Worm (Caenorhabditis elegans) whole organism, young adult: Measurements from ENCODE around the gene dcaf-13.

Experiments
- B0035.1 ChIP-seq: sonication (generic microtip); optimal IDR thresholded peaks from 2 replicates; lab custom pipeline; 2016; ENCODE audit warnings: missing genetic modification characterization, mild to moderate bottlenecking, missing compliant biosample characterization, missing genotype, missing genetic modification reagents
- B0336.3 ChIP-seq: fragments of 200-800 bp; sonication (Bioruptor generic); IDR thresholded peaks from 2 replicates; pipeline ENCODE4 v1.3.6; 2022; ENCODE audit warnings: missing genetic modification characterization, missing compliant biosample characterization
- C17E4.6 ChIP-seq: fragments of 200-800 bp; sonication (Bioruptor generic); IDR thresholded peaks from 2 replicates; pipeline ENCODE4 v1.3.6; 2022; ENCODE audit warnings: missing genetic modification reagents, missing genetic modification characterization, missing compliant biosample characterization
- D2030.7 ChIP-seq: fragments of 200-800 bp; sonication (Bioruptor generic); IDR thresholded peaks from 2 replicates; pipeline ENCODE4 v1.3.6; 2022; ENCODE audit warnings: missing genetic modification reagents, missing genetic modification characterization, missing compliant biosample characterization
- F23B12.7 ChIP-seq: sonication (generic microtip); optimal IDR thresholded peaks from 2 replicates; lab custom pipeline; 2017; ENCODE audit warnings: missing genetic modification characterization, mild to moderate bottlenecking, missing compliant biosample characterization, antibody characterized with exemption, moderate library complexity; ENCODE audit not compliant: insufficient read depth
- F33H1.4 ChIP-seq: fragments of 200-800 bp; sonication (Bioruptor generic); IDR thresholded peaks from 2 replicates; pipeline ENCODE4 v1.3.6; 2022; ENCODE audit warnings: missing genetic modification reagents, missing genetic modification characterization, missing compliant biosample characterization
- F39B2.1 ChIP-seq: fragments of 200-800 bp; sonication (Bioruptor generic); IDR thresholded peaks from 2 replicates; pipeline ENCODE4 v1.3.6; 2022; ENCODE audit warnings: missing genetic modification reagents, missing genetic modification characterization, missing compliant biosample characterization
- F49E8.2 ChIP-seq: sonication (generic microtip); optimal IDR thresholded peaks from 3 replicates; lab custom pipeline; 2017; ENCODE audit warnings: missing genetic modification characterization, mild to moderate bottlenecking, missing compliant biosample characterization, antibody characterized with exemption, moderate library complexity; ENCODE audit not compliant: insufficient read depth
- Y56A3A.18 ChIP-seq: fragments of 200-800 bp; sonication (Bioruptor generic); IDR thresholded peaks from 2 replicates; pipeline ENCODE4 v1.3.6; 2022; ENCODE audit warnings: missing genetic modification reagents, missing genetic modification characterization, missing compliant biosample characterization
- Y95B8A.8 ChIP-seq: fragments of 200-800 bp; sonication (Bioruptor generic); IDR thresholded peaks from 2 replicates; pipeline ENCODE4 v1.3.6; 2022; ENCODE audit warnings: missing genetic modification reagents, missing genetic modification characterization, missing compliant biosample characterization
- athp-1 ChIP-seq: sonication (generic microtip); optimal IDR thresholded peaks from 2 replicates; lab custom pipeline; 2017; ENCODE audit warnings: mild to moderate bottlenecking, missing genetic modification characterization, missing compliant biosample characterization
- attf-3 ChIP-seq: fragments of 200-800 bp; sonication (Bioruptor generic); conservative IDR thresholded peaks from 2 replicates; pipeline ENCODE4 v1.3.6; 2022; ENCODE audit warnings: missing genetic modification reagents, missing genetic modification characterization, missing compliant biosample characterization
- attf-6 ChIP-seq: fragments of 200-800 bp; sonication (Bioruptor generic); IDR thresholded peaks from 2 replicates; pipeline ENCODE4 v1.3.6; 2022; ENCODE audit warnings: missing genetic modification reagents, missing genetic modification characterization, missing compliant biosample characterization
- ceh-91 ChIP-seq: fragments of 200-800 bp; sonication (Bioruptor generic); IDR thresholded peaks from 2 replicates; pipeline ENCODE4 v1.3.6; 2022; ENCODE audit warnings: missing genetic modification reagents, missing genetic modification characterization, missing compliant biosample characterization
- dox-1 ChIP-seq: fragments of 200-800 bp; sonication (Bioruptor generic); IDR thresholded peaks from 2 replicates; pipeline ENCODE4 v1.3.6; 2022; ENCODE audit warnings: missing genetic modification reagents, missing genetic modification characterization, missing compliant biosample characterization
- dpl-1 ChIP-seq: fragments of 150-350 bp; optimal IDR thresholded peaks from 2 replicates; lab custom pipeline; 2014; ENCODE audit warnings: missing biosample characterization, missing genetic modification reagents, missing genetic modification characterization
- efl-1 ChIP-seq: fragments of 150-350 bp; optimal IDR thresholded peaks from 2 replicates; lab custom pipeline; 2014; ENCODE audit warnings: missing biosample characterization, missing genetic modification reagents, missing genetic modification characterization
- him-1 ChIP-seq: sonication (generic microtip); optimal IDR thresholded peaks from 2 replicates; lab custom pipeline; 2016; ENCODE audit warnings: missing genotype, missing genetic modification reagents, missing genetic modification characterization, missing compliant biosample characterization
- hmg-1.2 ChIP-seq: fragments of 200-800 bp; sonication (Bioruptor generic); IDR thresholded peaks from 2 replicates; pipeline ENCODE4 v1.3.6; 2022; ENCODE audit warnings: missing genetic modification reagents, missing genetic modification characterization, missing compliant biosample characterization
- hsf-1 ChIP-seq: fragments of 200-800 bp; sonication (Bioruptor generic); IDR thresholded peaks from 2 replicates; pipeline ENCODE4 v1.3.6; 2022; ENCODE audit warnings: missing genetic modification reagents, missing genetic modification characterization, missing compliant biosample characterization
- lag-1 ChIP-seq: fragments of 200-800 bp; sonication (Bioruptor generic); IDR thresholded peaks from 2 replicates; pipeline ENCODE4 v1.3.6; 2022; ENCODE audit warnings: missing genetic modification reagents, missing genetic modification characterization, missing compliant biosample characterization
- lin-35 ChIP-seq, 3 experiments: fragments of 150-350 bp in 2 of 3; sonication (generic microtip) in 1 of 3; optimal IDR thresholded peaks; 2 replicates each; lab custom pipeline; 2014 to 2018; ENCODE audit warnings: missing biosample characterization in 3 of 3, missing genetic modification characterization in 3 of 3, missing genetic modification reagents in 3 of 3
- lin-54 ChIP-seq: fragments of 200-800 bp; sonication (Bioruptor generic); optimal IDR thresholded peaks from 2 replicates; lab custom pipeline; 2018; ENCODE audit warnings: mild to moderate bottlenecking, missing genetic modification characterization, missing compliant biosample characterization
- lsl-1 ChIP-seq: fragments of 200-800 bp; sonication (Bioruptor generic); optimal IDR thresholded peaks from 2 replicates; lab custom pipeline; 2018; ENCODE audit warnings: mild to moderate bottlenecking, missing genetic modification characterization, moderate library complexity, missing compliant biosample characterization
- madf-6 ChIP-seq: fragments of 200-800 bp; sonication (Bioruptor generic); IDR thresholded peaks from 2 replicates; pipeline ENCODE4 v1.3.6; 2022; ENCODE audit warnings: missing genetic modification reagents, missing genetic modification characterization, missing compliant biosample characterization
- madf-8 ChIP-seq: fragments of 200-800 bp; sonication (Bioruptor generic); conservative IDR thresholded peaks from 2 replicates; pipeline ENCODE4 v1.3.6; 2022; ENCODE audit warnings: missing genetic modification reagents, missing genetic modification characterization, missing compliant biosample characterization
- nfyb-1 ChIP-seq: fragments of 200-800 bp; sonication (Bioruptor generic); IDR thresholded peaks from 2 replicates; pipeline ENCODE4 v1.3.6; 2022; ENCODE audit warnings: missing genetic modification reagents, missing genetic modification characterization, missing compliant biosample characterization
- nhr-120 ChIP-seq: fragments of 200-800 bp; sonication (Bioruptor generic); IDR thresholded peaks from 2 replicates; pipeline ENCODE4 v1.3.6; 2022; ENCODE audit warnings: missing genetic modification characterization, missing compliant biosample characterization
- pha-4 ChIP-seq: fragments of 150-350 bp; sonication (generic microtip); optimal IDR thresholded peaks from 2 replicates; lab custom pipeline; 2014; ENCODE audit warnings: missing biosample characterization, missing genetic modification reagents, missing genetic modification characterization
- rcor-1 ChIP-seq: fragments of 200-800 bp; sonication (Bioruptor generic); IDR thresholded peaks from 2 replicates; pipeline ENCODE4 v1.3.6; 2022; ENCODE audit warnings: missing genetic modification reagents, missing genetic modification characterization, missing compliant biosample characterization
- snpc-3.4 ChIP-seq: sonication (generic microtip); optimal IDR thresholded peaks from 2 replicates; lab custom pipeline; 2017; ENCODE audit warnings: missing genetic modification characterization, mild to moderate bottlenecking, missing compliant biosample characterization, antibody characterized with exemption, moderate library complexity, missing genotype, missing genetic modification reagents
- snpc-4 ChIP-seq, 5 experiments: fragments of 150-350 bp in 1 of 5; sonication (generic microtip) in 4 of 5; optimal IDR thresholded peaks; 2 replicates each; lab custom pipeline; 2014 to 2018; ENCODE audit warnings: missing genetic modification characterization in 5 of 5, missing biosample characterization in 3 of 5, antibody characterized with exemption in 2 of 5, mild to moderate bottlenecking in 2 of 5, missing compliant biosample characterization in 2 of 5, missing genotype in 2 of 5, moderate library complexity in 2 of 5, missing genetic modification reagents in 1 of 5
- tbp1 ChIP-seq: fragments of 200-800 bp; sonication (Bioruptor generic); optimal IDR thresholded peaks from 2 replicates; lab custom pipeline; 2018; ENCODE audit warnings: mild to moderate bottlenecking, missing genetic modification characterization, missing compliant biosample characterization
- tlf-1 ChIP-seq: fragments of 200-800 bp; sonication (Bioruptor generic); optimal IDR thresholded peaks from 2 replicates; lab custom pipeline; 2018; ENCODE audit warnings: mild to moderate bottlenecking, missing genetic modification characterization, missing compliant biosample characterization
- unc-130 ChIP-seq: sonication (generic microtip); optimal IDR thresholded peaks from 2 replicates; lab custom pipeline; 2016; ENCODE audit warnings: missing genetic modification reagents, missing genetic modification characterization, missing compliant biosample characterization
- xnd-1 ChIP-seq: sonication (generic microtip); optimal IDR thresholded peaks from 2 replicates; lab custom pipeline; 2016; ENCODE audit warnings: missing genotype, missing genetic modification reagents, missing genetic modification characterization, missing compliant biosample characterization
- ztf-26 ChIP-seq: sonication (generic microtip); optimal IDR thresholded peaks from 2 replicates; lab custom pipeline; 2017; ENCODE audit warnings: missing genetic modification characterization, missing compliant biosample characterization

dcaf-13 gene

ce11 chrII:4474005-4474655 is 49.4 kb upstream of the dcaf-13 start (continued):
- TF ChIP-seq attf-3 (GFP tag; lab: Robert Waterston, UW) (no peak), efl-1 (GFP tag; lab: Kevin White, UChicago) (peak; percentile 10), attf-6 (GFP tag; lab: Robert Waterston, UW) (no peak)

DNA sequence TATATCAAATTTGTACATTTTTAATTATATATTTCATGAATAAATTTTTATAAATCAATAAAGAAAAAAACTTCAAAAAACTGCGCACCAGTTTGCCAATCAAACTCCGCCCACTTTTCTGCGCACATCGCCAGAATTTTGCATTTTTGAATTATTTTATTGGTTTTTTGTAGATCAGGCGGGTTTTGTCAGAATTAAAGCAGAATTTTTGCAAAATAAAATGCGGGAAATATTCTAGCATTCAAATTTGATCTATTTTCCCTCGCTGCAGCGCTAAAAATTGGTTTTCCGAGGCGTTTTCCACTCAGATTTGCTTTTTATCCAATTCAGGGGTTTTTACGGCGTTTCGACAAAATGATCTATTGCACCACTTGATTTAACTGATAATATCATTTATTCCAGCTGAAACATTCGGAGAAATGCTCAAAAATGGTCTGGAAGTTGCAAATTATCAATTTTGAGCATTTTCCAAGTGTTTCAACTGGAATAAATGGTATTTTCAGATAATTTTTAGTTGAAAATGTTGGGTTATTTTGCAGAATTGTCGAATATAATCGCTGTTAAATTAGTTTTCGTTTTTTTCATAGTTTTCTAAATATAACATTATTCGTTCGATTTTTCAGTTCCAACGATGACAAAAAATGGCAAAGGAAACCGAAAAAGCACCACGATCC is 46.4 kb upstream of the dcaf-13 start, which contains the start of gene W06B4.1:
TSS of gene W06B4.1 (plus strand) at position 624 of the 674 bp plus-strand sequence.
- no peak for TF ChIP-seq Y56A3A.18 (GFP tag; lab: Robert Waterston, UW)
- TF ChIP-seq snpc-4 (GFP tag; optimal IDR thresholded peaks at IDR 0.05; lab: Kevin White, UChicago), result peak; percentile 3
- TF ChIP-seq snpc-4 (tag; optimal IDR thresholded peaks at IDR 0.05; lab: Kevin White, UChicago), result no peak
- TF ChIP-seq lin-54 (GFP tag; lab: Kevin White, UChicago), result peak; percentile 86
- TF ChIP-seq ztf-26 (tag; lab: Kevin White, UChicago), result no peak
- no peak for TF ChIP-seq B0035.1
- TF ChIP-seq dox-1 (GFP tag; lab: Robert Waterston, UW), result peak; percentile 74
- no peak for TF ChIP-seq F39B2.1 (GFP tag; lab: Robert Waterston, UW)
- TF ChIP-seq him-1, result peak; percentile 34
- TF ChIP-seq rcor-1, result peak; percentile 46; the same call in 1 of the 2 replicates
- TF ChIP-seq C17E4.6 (GFP tag; lab: Robert Waterston, UW), result 0 out of 2 replicates have a peak, but pooled peaks have one; percentile 35
- TF ChIP-seq unc-130 (GFP tag; lab: Kevin White, UChicago), result peak; percentile 54
- peak; percentile 76 for TF ChIP-seq F33H1.4 (GFP tag; lab: Robert Waterston, UW)
- TF ChIP-seq madf-8 (GFP tag; lab: Robert Waterston, UW), result peak; percentile 93
- TF ChIP-seq dpl-1 (GFP tag; lab: Kevin White, UChicago), result peak; percentile 87
- TF ChIP-seq hmg-1.2 (GFP tag; lab: Robert Waterston, UW), result peak; percentile 29; the same call in 1 of the 2 replicates
- peak; percentile 83 for TF ChIP-seq xnd-1 (tag; lab: Kevin White, UChicago)
- peak; percentile 85 for TF ChIP-seq tlf-1 (GFP tag; lab: Kevin White, UChicago)
- TF ChIP-seq tbp1 (GFP tag; lab: Kevin White, UChicago), result peak; percentile 24
- peak; percentile 95 for TF ChIP-seq madf-6 (GFP tag; lab: Robert Waterston, UW)
- TF ChIP-seq efl-1 (GFP tag; lab: Kevin White, UChicago), result peak; percentile 94
- peak; percentile 14 for TF ChIP-seq athp-1
- no peak for TF ChIP-seq F23B12.7 (tag; lab: Kevin White, UChicago)
- no peak for TF ChIP-seq lag-1 (GFP tag; lab: Robert Waterston, UW)
- TF ChIP-seq lin-35 (GFP tag; optimal IDR thresholded peaks at IDR 0.05; lab: Kevin White, UChicago), result peak in 1 of 3 experiments; percentile 50
- no peak for TF ChIP-seq nhr-120 (GFP tag; lab: Robert Waterston, UW)
- peak; percentile 73 for TF ChIP-seq snpc-3.4
- TF ChIP-seq lsl-1, result peak; percentile 86
- TF ChIP-seq F49E8.2 (tag; lab: Kevin White, UChicago), result peak; percentile 64
- TF ChIP-seq D2030.7 (GFP tag; lab: Robert Waterston, UW), result peak; percentile 87
- TF ChIP-seq ceh-91, result peak; percentile 92
- 0 out of 2 replicates have a peak, but pooled peaks have one; percentile 23 for TF ChIP-seq Y95B8A.8
- TF ChIP-seq B0336.3 (GFP tag; lab: Robert Waterston, UW), result peak; percentile 25; the same call in 1 of the 2 replicates
- TF ChIP-seq hsf-1 (GFP tag; lab: Robert Waterston, UW), result peak; percentile 70
- peak; percentile 13; the same call in 1 of the 2 replicates for TF ChIP-seq nfyb-1 (GFP tag; lab: Robert Waterston, UW)
- no peak for TF ChIP-seq pha-4 (tag; lab: Kevin White, UChicago)
